Fruit fly (Drosophila melanogaster) whole organism, embryonic: ENCODE results near the gene gro.

Experiments
- Antp ChIP-seq: fragments of 200-800 bp; sonication (Bioruptor generic); optimal IDR thresholded peaks from 3 replicates; lab custom pipeline; 2016; ENCODE audit warnings: missing biosample characterization, missing genetic modification characterization
- Atf6 ChIP-seq: fragments of 200-800 bp; sonication (Bioruptor generic); IDR thresholded peaks from 2 replicates; pipeline ENCODE4 v1.3.6; 2022; ENCODE audit warnings: missing biosample characterization, missing genetic modification characterization
- CG1024 ChIP-seq: fragments of 200-800 bp; sonication (Bioruptor generic); IDR thresholded peaks from 2 replicates; pipeline ENCODE4 v1.3.6; 2022; ENCODE audit warnings: missing biosample characterization, missing genetic modification characterization
- CG11723 ChIP-seq: fragments of 200-800 bp; sonication (Bioruptor generic); optimal IDR thresholded peaks from 2 replicates; lab custom pipeline; 2017; ENCODE audit warnings: missing biosample characterization, mild to moderate bottlenecking, missing genetic modification characterization
- CG12299 ChIP-seq: fragments of 200-800 bp; sonication (Bioruptor generic); optimal IDR thresholded peaks from 2 replicates; lab custom pipeline; 2018; ENCODE audit warnings: missing biosample characterization, mild to moderate bottlenecking, missing genetic modification characterization
- CG15269 ChIP-seq: fragments of 200-800 bp; sonication (Bioruptor generic); optimal IDR thresholded peaks from 2 replicates; lab custom pipeline; 2018; ENCODE audit warnings: missing biosample characterization, mild to moderate bottlenecking, missing genetic modification characterization, moderate library complexity
- CG1529 ChIP-seq: fragments of 200-800 bp; sonication (Bioruptor generic); optimal IDR thresholded peaks from 3 replicates; lab custom pipeline; 2018; ENCODE audit warnings: missing biosample characterization, missing genetic modification characterization
- CG17568 ChIP-seq: fragments of 200-800 bp; sonication (Bioruptor generic); optimal IDR thresholded peaks from 2 replicates; lab custom pipeline; 2018; ENCODE audit warnings: missing biosample characterization, mild to moderate bottlenecking, missing genetic modification characterization, moderate library complexity
- CG18011 ChIP-seq: fragments of 200-800 bp; sonication (Bioruptor generic); optimal IDR thresholded peaks from 2 replicates; lab custom pipeline; 2017; ENCODE audit warnings: missing biosample characterization, missing genetic modification characterization, mild to moderate bottlenecking, moderate library complexity, missing genotype
- CG18262 ChIP-seq: fragments of 200-800 bp; optimal IDR thresholded peaks from 3 replicates; lab custom pipeline; 2019; ENCODE audit warnings: missing biosample characterization, mild to moderate bottlenecking, missing genetic modification characterization, moderate library complexity
- CG2712 ChIP-seq: fragments of 200-800 bp; optimal IDR thresholded peaks from 3 replicates; lab custom pipeline; 2019; ENCODE audit warnings: missing biosample characterization, mild to moderate bottlenecking, missing genetic modification characterization, moderate library complexity
- CG34224 ChIP-seq: fragments of 200-800 bp; sonication (Bioruptor generic); IDR thresholded peaks from 3 replicates; pipeline ENCODE4 v1.3.6; 2022; ENCODE audit warnings: missing biosample characterization, missing genetic modification characterization; ENCODE audit not compliant: partially characterized antibody
- CG4854 ChIP-seq: fragments of 200-800 bp; sonication (Bioruptor generic); optimal IDR thresholded peaks from 2 replicates; lab custom pipeline; 2016; ENCODE audit warnings: missing biosample characterization, missing genetic modification characterization, inconsistent platforms
- CG7372 ChIP-seq: fragments of 200-800 bp; sonication (Bioruptor generic); IDR thresholded peaks from 2 replicates; pipeline ENCODE4 v1.3.6; 2022; ENCODE audit warnings: missing biosample characterization, missing genetic modification characterization
- D ChIP-seq, 2 experiments: fragments of 200-800 bp in 1 of 2; fragments of >200 bp in 1 of 2; sonication (Bioruptor generic) in 1 of 2; optimal IDR thresholded peaks; 2 replicates in 1 of 2; 3 replicates in 1 of 2; lab custom pipeline; 2017; ENCODE audit warnings: mild to moderate bottlenecking in 1 of 2, missing biosample characterization in 1 of 2, missing genetic modification characterization in 1 of 2, missing genetic modification reagents in 1 of 2
- Dfd ChIP-seq, 2 experiments: fragments of >200 bp; optimal IDR thresholded peaks; 2 replicates each; lab custom pipeline; 2017; ENCODE audit warnings: missing biosample characterization in 2 of 2, missing genetic modification characterization in 2 of 2
- Dip3 ChIP-seq: fragments of 200-800 bp; sonication (Bioruptor generic); optimal IDR thresholded peaks from 3 replicates; lab custom pipeline; 2016; ENCODE audit warnings: missing biosample characterization, missing genetic modification characterization
- Dp ChIP-seq: fragments of 200-800 bp; sonication (Bioruptor generic); optimal IDR thresholded peaks from 2 replicates; lab custom pipeline; 2018; ENCODE audit warnings: missing biosample characterization, mild to moderate bottlenecking, missing genetic modification characterization, moderate library complexity
- Drgx ChIP-seq: fragments of 200-800 bp; sonication (Bioruptor generic); IDR thresholded peaks from 2 replicates; pipeline ENCODE4 v1.3.6; 2022; ENCODE audit warnings: missing biosample characterization, missing genetic modification characterization
- Eip74EF ChIP-seq, 2 experiments: fragments of 200-800 bp in 1 of 2; fragments of >200 bp in 1 of 2; sonication (Bioruptor generic) in 1 of 2; optimal IDR thresholded peaks; 2 replicates each; lab custom pipeline; 2017 to 2019; ENCODE audit warnings: missing biosample characterization in 2 of 2, missing genetic modification characterization in 2 of 2, mild to moderate bottlenecking in 1 of 2, moderate library complexity in 1 of 2
- HHEX ChIP-seq: fragments of 200-800 bp; sonication (Bioruptor generic); optimal IDR thresholded peaks from 3 replicates; lab custom pipeline; 2017; ENCODE audit warnings: missing biosample characterization, mild to moderate bottlenecking, missing genetic modification characterization, missing genetic modification reagents
- HLHmδ ChIP-seq: fragments of 200-800 bp; sonication (Bioruptor generic); optimal IDR thresholded peaks from 2 replicates; lab custom pipeline; 2018; ENCODE audit warnings: missing biosample characterization, mild to moderate bottlenecking, missing genetic modification characterization, moderate library complexity
- MESR4 ChIP-seq: fragments of 200-800 bp; sonication (Bioruptor generic); optimal IDR thresholded peaks from 2 replicates; lab custom pipeline; 2018; ENCODE audit warnings: missing biosample characterization, mild to moderate bottlenecking, missing genetic modification characterization, moderate library complexity
- Med ChIP-seq: fragments of 200-800 bp; sonication (Bioruptor generic); peaks from one replicate; lab custom pipeline; 2016; ENCODE audit warnings: missing biosample characterization, missing genetic modification characterization, mild to moderate bottlenecking, inconsistent platforms, moderate library complexity
- Neu2 ChIP-seq: fragments of 200-800 bp; sonication (Bioruptor generic); optimal IDR thresholded peaks from 3 replicates; lab custom pipeline; 2016; ENCODE audit warnings: missing biosample characterization, missing genetic modification characterization, borderline replicate concordance
- NfI ChIP-seq: fragments of 200-800 bp; sonication (Bioruptor generic); optimal IDR thresholded peaks from 3 replicates; lab custom pipeline; 2018; ENCODE audit warnings: missing biosample characterization, mild to moderate bottlenecking, missing genetic modification characterization, moderate library complexity
- Rfx ChIP-seq: fragments of 200-800 bp; sonication (Bioruptor generic); IDR thresholded peaks from 2 replicates; pipeline ENCODE4 v1.3.6; 2022; ENCODE audit warnings: missing biosample characterization, missing genetic modification characterization
- Side ChIP-seq: fragments of 200-800 bp; sonication (Bioruptor generic); optimal IDR thresholded peaks from 2 replicates; lab custom pipeline; 2016; ENCODE audit warnings: missing biosample characterization, missing genetic modification characterization
- Sin3A ChIP-seq: fragments of >200 bp; optimal IDR thresholded peaks from 2 replicates; lab custom pipeline; 2018
- YL-1 ChIP-seq: fragments of 200-800 bp; sonication (Bioruptor generic); optimal IDR thresholded peaks from 3 replicates; lab custom pipeline; 2017; ENCODE audit warnings: missing biosample characterization, mild to moderate bottlenecking, missing genetic modification characterization
- bsh ChIP-seq, 2 experiments: fragments of 200-800 bp; sonication (Bioruptor generic); optimal IDR thresholded peaks; 2 replicates each; lab custom pipeline; 2017 to 2018; ENCODE audit warnings: mild to moderate bottlenecking in 2 of 2, missing biosample characterization in 2 of 2, missing genetic modification characterization in 2 of 2, moderate library complexity in 1 of 2
- cwo ChIP-seq: fragments of 200-800 bp; sonication (Bioruptor generic); optimal IDR thresholded peaks from 3 replicates; lab custom pipeline; 2017; ENCODE audit warnings: missing biosample characterization, missing genetic modification characterization, mild to moderate bottlenecking, moderate library complexity, missing genetic modification reagents
- dmrt11E ChIP-seq: fragments of 200-800 bp; sonication (Bioruptor generic); optimal IDR thresholded peaks from 3 replicates; lab custom pipeline; 2018; ENCODE audit warnings: missing biosample characterization, mild to moderate bottlenecking, missing genetic modification characterization, moderate library complexity
- gem ChIP-seq: fragments of 200-800 bp; sonication (Bioruptor generic); optimal IDR thresholded peaks from 2 replicates; lab custom pipeline; 2019; ENCODE audit warnings: missing biosample characterization, mild to moderate bottlenecking, missing genetic modification characterization, moderate library complexity
- jumu ChIP-seq: fragments of 200-800 bp; sonication (Bioruptor generic); optimal IDR thresholded peaks from 3 replicates; lab custom pipeline; 2016; ENCODE audit warnings: missing biosample characterization, missing genetic modification characterization
- kni ChIP-seq: fragments of 200-800 bp; sonication (Bioruptor generic); optimal IDR thresholded peaks from 3 replicates; lab custom pipeline; 2017; ENCODE audit warnings: mild to moderate bottlenecking, missing biosample characterization, missing genetic modification reagents, missing genetic modification characterization
- lov ChIP-seq, 2 experiments: fragments of 200-800 bp in 1 of 2; fragments of >200 bp in 1 of 2; sonication (Bioruptor generic) in 1 of 2; IDR thresholded peaks in 1 of 2; optimal IDR thresholded peaks in 1 of 2; 2 replicates in 1 of 2; 3 replicates in 1 of 2; pipeline versions ENCODE4 v1.3.6 to Lab custom; 2017 to 2022; ENCODE audit warnings: missing biosample characterization in 1 of 2, missing genetic modification characterization in 1 of 2
- pb ChIP-seq: fragments of 200-800 bp; sonication (Bioruptor generic); optimal IDR thresholded peaks from 3 replicates; lab custom pipeline; 2016; ENCODE audit warnings: missing biosample characterization, missing genetic modification characterization
- pros ChIP-seq: fragments of 200-800 bp; sonication (Bioruptor generic); optimal IDR thresholded peaks from 3 replicates; lab custom pipeline; 2019; ENCODE audit warnings: missing biosample characterization, mild to moderate bottlenecking, missing genetic modification characterization, moderate library complexity
- schlank ChIP-seq: fragments of 200-800 bp; sonication (Bioruptor generic); optimal IDR thresholded peaks from 2 replicates; lab custom pipeline; 2018; ENCODE audit warnings: missing biosample characterization, mild to moderate bottlenecking, missing genetic modification characterization
- twi ChIP-seq: fragments of 200-800 bp; optimal IDR thresholded peaks from 2 replicates; lab custom pipeline; 2019; ENCODE audit warnings: missing biosample characterization, mild to moderate bottlenecking, missing genetic modification characterization, moderate library complexity
- zen ChIP-seq: fragments of 200-800 bp; sonication (Bioruptor generic); optimal IDR thresholded peaks from 3 replicates; lab custom pipeline; 2018; ENCODE audit warnings: missing biosample characterization, mild to moderate bottlenecking, missing genetic modification characterization, moderate library complexity

gro gene

dm6 chr3R:26011542-26011941, 30.0 kb upstream of the gro start (continued):
- peak in 1 of 2 experiments; percentile 48 for TF ChIP-seq bsh (GFP tag; optimal IDR thresholded peaks at IDR 0.05; lab: Kevin White, UChicago)
- no peak for TF ChIP-seq CG4854 (GFP tag; lab: Kevin White, UChicago)
- TF ChIP-seq Eip74EF (GFP tag; optimal IDR thresholded peaks at IDR 0.05; lab: Kevin White, UChicago) = no peak
- TF ChIP-seq CG34224 = no peak
- TF ChIP-seq CG2712 = peak; percentile 35
- TF ChIP-seq Sin3A (lab: Kevin White, UChicago) = no peak
- TF ChIP-seq twi (tag; lab: Kevin White, UChicago) = peak; percentile 46
- no peak for TF ChIP-seq Neu2 (GFP tag; lab: Kevin White, UChicago)
- peak; percentile 18 for TF ChIP-seq CG1529 (GFP tag; lab: Kevin White, UChicago)
- peak; percentile 23 for TF ChIP-seq gem
- no peak for TF ChIP-seq CG18011 (GFP tag; lab: Kevin White, UChicago)
- no peak for TF ChIP-seq CG7372 (GFP tag; lab: Robert Waterston, UW)
- no peak for TF ChIP-seq Rfx (GFP tag; lab: Robert Waterston, UW)
- TF ChIP-seq dmrt11E (tag; lab: Kevin White, UChicago) = peak; percentile 66
- peak; percentile 37 for TF ChIP-seq HHEX (GFP tag; lab: Kevin White, UChicago)
- TF ChIP-seq CG18262 = peak; percentile 52
- no peak for TF ChIP-seq CG15269 (tag; lab: Kevin White, UChicago)
- no peak for TF ChIP-seq CG11723
- TF ChIP-seq Side (GFP tag; lab: Kevin White, UChicago) = peak; percentile 15
- no peak for TF ChIP-seq Atf6 (GFP tag; lab: Robert Waterston, UW)
- TF ChIP-seq Dip3 (GFP tag; lab: Kevin White, UChicago) = no peak
- no peak for TF ChIP-seq Dp (GFP tag; lab: Kevin White, UChicago)
- peak; percentile 35 for TF ChIP-seq YL-1
- TF ChIP-seq Dfd (GFP tag; optimal IDR thresholded peaks at IDR 0.05; lab: Kevin White, UChicago) = no peak
- no peak for TF ChIP-seq MESR4 (GFP tag; lab: Kevin White, UChicago)
- TF ChIP-seq kni = peak; percentile 18
- TF ChIP-seq pb (GFP tag; lab: Kevin White, UChicago) = no peak
- TF ChIP-seq CG17568 (GFP tag; lab: Kevin White, UChicago) = peak; percentile 67
- no peak for TF ChIP-seq zen
- TF ChIP-seq schlank (tag; lab: Kevin White, UChicago) = no peak
- no peak for TF ChIP-seq jumu (GFP tag; lab: Kevin White, UChicago)

dm6 chr3R:26012288-26012687, 29.2 kb upstream of the gro start:
- peak; percentile 14 for TF ChIP-seq HLHmδ (GFP tag; lab: Kevin White, UChicago)
- TF ChIP-seq NfI (GFP tag; lab: Kevin White, UChicago) = no peak
- peak; percentile 13 for TF ChIP-seq pros (GFP tag; lab: Kevin White, UChicago)
- TF ChIP-seq lov (optimal IDR thresholded peaks at IDR 0.05; lab: Kevin White, UChicago) = no peak
- 0 out of 3 replicates have a peak, but pooled peaks have one; percentile 30 for TF ChIP-seq lov (GFP tag; IDR thresholded peaks at IDR 0.05; lab: Robert Waterston, UW)
- TF ChIP-seq Med (GFP tag; lab: Kevin White, UChicago) = peak; percentile 11
- peak; percentile 46 for TF ChIP-seq D (optimal IDR thresholded peaks at IDR 0.05; lab: Kevin White, UChicago)
- no peak for TF ChIP-seq D (GFP tag; optimal IDR thresholded peaks at IDR 0.05; lab: Kevin White, UChicago)
- TF ChIP-seq Drgx = 0 out of 2 replicates have a peak, but pooled peaks have one; percentile 29
- TF ChIP-seq Antp (GFP tag; lab: Kevin White, UChicago) = no peak
- TF ChIP-seq CG12299 = no peak
- TF ChIP-seq CG1024 = no peak
- no peak for TF ChIP-seq cwo (GFP tag; lab: Kevin White, UChicago)
- peak; percentile 53 for TF ChIP-seq kni
